Worm (Caenorhabditis elegans): ENCODE data around the gene col-124.
A peak's percentile ranks its signal among the peaks of the same experiment; 100 is the strongest.

col-124 gene

ce11 chrIV:10243276-10243675 lies 27.0 kb downstream of the col-124 start, which contains the start of gene tkt-1:
tkt-1 (plus strand) TSS chrIV:10243612.
- TF ChIP-seq flt-1 (GFP tag; IDR thresholded peaks at IDR 0.05) (no peak), T22C8.4 (GFP tag; IDR thresholded peaks at IDR 0.05) (no peak), cog-1 (tag; optimal IDR thresholded peaks at IDR 0.05) (no peak), med-1 (GFP tag; optimal IDR thresholded peaks at IDR 0.05; ENCODE audit: insufficient read depth) (no peak), ref-1 (GFP tag; conservative IDR thresholded peaks at IDR 0.05) (no peak), ztf-29 (GFP tag; IDR thresholded peaks at IDR 0.05) (no peak), klf-2 (GFP tag; conservative IDR thresholded peaks at IDR 0.05) (no peak), ztf-23 (GFP tag; IDR thresholded peaks at IDR 0.05) (no peak), tab-1 (GFP tag; IDR thresholded peaks at IDR 0.05) (no peak)

- TF ChIP-seq cog-1 (tag; optimal IDR thresholded peaks at IDR 0.05) (no peak), ztf-29 (GFP tag; IDR thresholded peaks at IDR 0.05) (no peak), med-1 (GFP tag; optimal IDR thresholded peaks at IDR 0.05; ENCODE audit: insufficient read depth) (no peak), T22C8.4 (GFP tag; IDR thresholded peaks at IDR 0.05) (no peak), flt-1 (GFP tag; IDR thresholded peaks at IDR 0.05) (no peak), klf-2 (GFP tag; conservative IDR thresholded peaks at IDR 0.05) (no peak), tab-1 (GFP tag; IDR thresholded peaks at IDR 0.05) (no peak), ztf-23 (GFP tag; IDR thresholded peaks at IDR 0.05) (no peak), ref-1 (GFP tag; conservative IDR thresholded peaks at IDR 0.05) (no peak)
Measured at ce11 chrIV:10245666-10246210, 29.5 kb downstream of the col-124 start, which contains the start of gene F01G10.10. F01G10.10 (plus strand) TSS chrIV:10246160.

- TF ChIP-seq T22C8.4 (GFP tag; IDR thresholded peaks at IDR 0.05): no peak
- TF ChIP-seq cog-1 (tag; optimal IDR thresholded peaks at IDR 0.05): no peak
- TF ChIP-seq med-1 (GFP tag; optimal IDR thresholded peaks at IDR 0.05; ENCODE audit: insufficient read depth): no peak
- TF ChIP-seq ztf-23 (GFP tag; IDR thresholded peaks at IDR 0.05): no peak
- no peak for TF ChIP-seq flt-1 (GFP tag; IDR thresholded peaks at IDR 0.05)
- TF ChIP-seq tab-1 (GFP tag; IDR thresholded peaks at IDR 0.05): no peak
- no peak for TF ChIP-seq klf-2 (GFP tag; conservative IDR thresholded peaks at IDR 0.05)
- TF ChIP-seq ref-1 (GFP tag; conservative IDR thresholded peaks at IDR 0.05): no peak
- TF ChIP-seq ztf-29 (GFP tag; IDR thresholded peaks at IDR 0.05): no peak
Measured at ce11 chrIV:10250577-10251075, 34.4 kb downstream of the col-124 start, which contains the start of gene daf-14. daf-14 (plus strand) TSS chrIV:10250627.

- TF ChIP-seq cog-1 (tag; optimal IDR thresholded peaks at IDR 0.05): no peak
- TF ChIP-seq ztf-29 (GFP tag; IDR thresholded peaks at IDR 0.05): no peak
- TF ChIP-seq tab-1 (GFP tag; IDR thresholded peaks at IDR 0.05): no peak
- TF ChIP-seq flt-1 (GFP tag; IDR thresholded peaks at IDR 0.05): no peak
- TF ChIP-seq ztf-23 (GFP tag; IDR thresholded peaks at IDR 0.05): no peak
- TF ChIP-seq T22C8.4 (GFP tag; IDR thresholded peaks at IDR 0.05): no peak
- no peak for TF ChIP-seq klf-2 (GFP tag; conservative IDR thresholded peaks at IDR 0.05)
- no peak for TF ChIP-seq med-1 (GFP tag; optimal IDR thresholded peaks at IDR 0.05; ENCODE audit: insufficient read depth)
- TF ChIP-seq ref-1 (GFP tag; conservative IDR thresholded peaks at IDR 0.05): no peak
Measured at ce11 chrIV:10251261-10251660, 35.0 kb downstream of the col-124 start.

- TF ChIP-seq T22C8.4 (GFP tag; IDR thresholded peaks at IDR 0.05) (peak; percentile 19; the same call in 1 of the 2 replicates), klf-2 (GFP tag; conservative IDR thresholded peaks at IDR 0.05) (no peak), ztf-23 (GFP tag; IDR thresholded peaks at IDR 0.05) (no peak), flt-1 (GFP tag; IDR thresholded peaks at IDR 0.05) (no peak)
Measured at ce11 chrIV:10251764-10252163, 35.5 kb downstream of the col-124 start.

ce11 chrIV:10252350-10252792 lies 36.1 kb downstream of the col-124 start:
- TF ChIP-seq flt-1 (GFP tag; IDR thresholded peaks at IDR 0.05) (no peak), cog-1 (tag; optimal IDR thresholded peaks at IDR 0.05) (peak; percentile 36), ztf-29 (GFP tag; IDR thresholded peaks at IDR 0.05) (no peak)

ce11 chrIV:10252886-10253639 lies 36.8 kb downstream of the col-124 start:
- no peak for TF ChIP-seq flt-1 (GFP tag; IDR thresholded peaks at IDR 0.05)
- TF ChIP-seq ztf-29 (GFP tag; IDR thresholded peaks at IDR 0.05): no peak

- TF ChIP-seq ztf-23 (GFP tag; IDR thresholded peaks at IDR 0.05) (no peak), T22C8.4 (GFP tag; IDR thresholded peaks at IDR 0.05) (no peak), med-1 (GFP tag; optimal IDR thresholded peaks at IDR 0.05; ENCODE audit: insufficient read depth) (no peak), tab-1 (GFP tag; IDR thresholded peaks at IDR 0.05) (no peak), flt-1 (GFP tag; IDR thresholded peaks at IDR 0.05) (no peak), ref-1 (GFP tag; conservative IDR thresholded peaks at IDR 0.05) (no peak), ztf-29 (GFP tag; IDR thresholded peaks at IDR 0.05) (no peak), cog-1 (tag; optimal IDR thresholded peaks at IDR 0.05) (no peak), klf-2 (GFP tag; conservative IDR thresholded peaks at IDR 0.05) (no peak)
Measured at ce11 chrIV:10259557-10259956, 43.3 kb downstream of the col-124 start, which contains the start of gene F01G10.9. F01G10.9 (minus strand) TSS chrIV:10259657.

ce11 chrIV:10261061-10261460 lies 44.8 kb downstream of the col-124 start:
- TF ChIP-seq ref-1 (GFP tag; conservative IDR thresholded peaks at IDR 0.05): no peak

- TF ChIP-seq tab-1 (GFP tag; IDR thresholded peaks at IDR 0.05): 0 out of 2 replicates have a peak, but pooled peaks have one; percentile 5
- TF ChIP-seq klf-2 (GFP tag; conservative IDR thresholded peaks at IDR 0.05): 0 out of 2 replicates have a peak, but pooled peaks have one; percentile 25
Measured at ce11 chrIV:10262882-10263281, 46.6 kb downstream of the col-124 start.

All from whole organism, midembryonic.